Fruit fly (Drosophila melanogaster): Measurements from ENCODE around the gene CG42591.
A peak's percentile ranks its signal among the peaks of the same experiment; 100 is the strongest.

The CG42591 gene

dm6 chr3L:8033088-8033487, 36.7 kb downstream of the CG42591 start:
- peak; percentile 95 for TF ChIP-seq tj (GFP tag; optimal IDR thresholded peaks at IDR 0.05)
- no peak for TF ChIP-seq CG7045 (GFP tag; optimal IDR thresholded peaks at IDR 0.05)

- TF ChIP-seq bab1 (GFP tag; optimal IDR thresholded peaks at IDR 0.05) = no peak
- TF ChIP-seq pad (GFP tag; optimal IDR thresholded peaks at IDR 0.05) = no peak
- no peak for TF ChIP-seq Mnt (GFP tag; optimal IDR thresholded peaks at IDR 0.05)
- no peak for TF ChIP-seq tj (GFP tag; optimal IDR thresholded peaks at IDR 0.05)
- TF ChIP-seq cnc (optimal IDR thresholded peaks at IDR 0.05) = no peak
- TF ChIP-seq toe (GFP tag; optimal IDR thresholded peaks at IDR 0.05) = no peak
- TF ChIP-seq Crg-1 (GFP tag; optimal IDR thresholded peaks at IDR 0.05) = no peak
- no peak for TF ChIP-seq ovo (GFP tag; optimal IDR thresholded peaks at IDR 0.05)
- TF ChIP-seq cic (GFP tag; optimal IDR thresholded peaks at IDR 0.05) = no peak
- no peak for TF ChIP-seq Clk (GFP tag; optimal IDR thresholded peaks at IDR 0.05)
These were observed 38.3 kb downstream of the CG42591 start for dm6 chr3L:8031461-8031860.

- TF ChIP-seq kay (GFP tag; ENCODE audit: borderline replicate concordance) (no peak), CG7101 (tag; optimal IDR thresholded peaks at IDR 0.05) (no peak), Hr96 (GFP tag; optimal IDR thresholded peaks at IDR 0.05) (no peak), tj (GFP tag; optimal IDR thresholded peaks at IDR 0.05) (no peak), bab1 (GFP tag; optimal IDR thresholded peaks at IDR 0.05) (no peak), CG1620 (GFP tag; optimal IDR thresholded peaks at IDR 0.05) (no peak)
These were observed 40.5 kb downstream of the CG42591 start for dm6 chr3L:8029194-8029747.

dm6 chr3L:8028493-8029193, 41.1 kb downstream of the CG42591 start:
- TF ChIP-seq tj (GFP tag; optimal IDR thresholded peaks at IDR 0.05) = peak; percentile 86
- no peak for TF ChIP-seq pad (GFP tag; optimal IDR thresholded peaks at IDR 0.05)
- TF ChIP-seq cic (GFP tag; optimal IDR thresholded peaks at IDR 0.05) = peak; percentile 15
- TF ChIP-seq CG12768 (GFP tag; optimal IDR thresholded peaks at IDR 0.05) = no peak

- peak; percentile 17 for TF ChIP-seq kay (GFP tag; ENCODE audit: borderline replicate concordance)
- no peak for TF ChIP-seq pad (GFP tag; optimal IDR thresholded peaks at IDR 0.05)
- no peak for TF ChIP-seq cnc (optimal IDR thresholded peaks at IDR 0.05)
- TF ChIP-seq Clk (GFP tag; optimal IDR thresholded peaks at IDR 0.05) = no peak
- no peak for TF ChIP-seq CG7045 (GFP tag; optimal IDR thresholded peaks at IDR 0.05)
- TF ChIP-seq CG12768 (GFP tag; optimal IDR thresholded peaks at IDR 0.05) = peak; percentile 15
- no peak for TF ChIP-seq CG5204 (GFP tag; optimal IDR thresholded peaks at IDR 0.05)
- no peak for TF ChIP-seq cic (GFP tag; optimal IDR thresholded peaks at IDR 0.05)
- no peak for TF ChIP-seq ovo (GFP tag; optimal IDR thresholded peaks at IDR 0.05)
- no peak for TF ChIP-seq CG7101 (tag; optimal IDR thresholded peaks at IDR 0.05)
These were observed 42.0 kb downstream of the CG42591 start for dm6 chr3L:8027666-8028314.

- TF ChIP-seq CG33017 (tag; optimal IDR thresholded peaks at IDR 0.05) = no peak
- no peak for TF ChIP-seq Mnt (GFP tag; optimal IDR thresholded peaks at IDR 0.05)
- TF ChIP-seq kay (GFP tag; ENCODE audit: borderline replicate concordance) = no peak
- no peak for TF ChIP-seq toe (GFP tag; optimal IDR thresholded peaks at IDR 0.05)
- TF ChIP-seq Crg-1 (GFP tag; optimal IDR thresholded peaks at IDR 0.05) = no peak
- TF ChIP-seq CG5204 (GFP tag; optimal IDR thresholded peaks at IDR 0.05) = no peak
- no peak for TF ChIP-seq ovo (GFP tag; optimal IDR thresholded peaks at IDR 0.05)
- no peak for TF ChIP-seq Clk (GFP tag; optimal IDR thresholded peaks at IDR 0.05)
- no peak for TF ChIP-seq cic (GFP tag; optimal IDR thresholded peaks at IDR 0.05)
- TF ChIP-seq pad (GFP tag; optimal IDR thresholded peaks at IDR 0.05) = no peak
- no peak for TF ChIP-seq CG12768 (GFP tag; optimal IDR thresholded peaks at IDR 0.05)
These were observed 42.5 kb downstream of the CG42591 start for dm6 chr3L:8027212-8027611.

- TF ChIP-seq CG1620 (GFP tag; optimal IDR thresholded peaks at IDR 0.05) (peak; percentile 32), CG12768 (GFP tag; optimal IDR thresholded peaks at IDR 0.05) (peak; percentile 17), tj (GFP tag; optimal IDR thresholded peaks at IDR 0.05) (peak; percentile 95), Clk (GFP tag; optimal IDR thresholded peaks at IDR 0.05) (peak; percentile 40), CG7101 (tag; optimal IDR thresholded peaks at IDR 0.05) (peak; percentile 46), pad (GFP tag; optimal IDR thresholded peaks at IDR 0.05) (peak; percentile 40), CG14711 (tag; optimal IDR thresholded peaks at IDR 0.05) (peak; percentile 67), cic (GFP tag; optimal IDR thresholded peaks at IDR 0.05) (no peak), CG7045 (GFP tag; optimal IDR thresholded peaks at IDR 0.05) (peak; percentile 66), CG11617 (GFP tag; optimal IDR thresholded peaks at IDR 0.05) (peak; percentile 37), ovo (GFP tag; optimal IDR thresholded peaks at IDR 0.05) (no peak), Crg-1 (GFP tag; optimal IDR thresholded peaks at IDR 0.05) (no peak), kay (GFP tag; ENCODE audit: borderline replicate concordance) (no peak), CG33017 (tag; optimal IDR thresholded peaks at IDR 0.05) (peak; percentile 43), CG5204 (GFP tag; optimal IDR thresholded peaks at IDR 0.05) (peak; percentile 4), bab1 (GFP tag; optimal IDR thresholded peaks at IDR 0.05) (peak; percentile 77)
These were observed 45.3 kb downstream of the CG42591 start for dm6 chr3L:8024278-8025140.

All from whole organism, adult.